Worm (Caenorhabditis elegans): Measurements from ENCODE around the gene pqn-42.

- TF ChIP-seq T22C8.4 (GFP tag; IDR thresholded peaks at IDR 0.05) (no peak), med-1 (GFP tag; optimal IDR thresholded peaks at IDR 0.05; ENCODE audit: insufficient read depth) (no peak), ztf-29 (GFP tag; IDR thresholded peaks at IDR 0.05) (no peak), ztf-23 (GFP tag; IDR thresholded peaks at IDR 0.05) (no peak), tab-1 (GFP tag; IDR thresholded peaks at IDR 0.05) (no peak), klf-2 (GFP tag; conservative IDR thresholded peaks at IDR 0.05) (no peak), flt-1 (GFP tag; IDR thresholded peaks at IDR 0.05) (no peak), ref-1 (GFP tag; conservative IDR thresholded peaks at IDR 0.05) (no peak)
These were observed 24.7 kb upstream of the pqn-42 start, which contains the start of gene F53G2.13 for ce11 chrII:2483507-2483906.

All from whole organism, midembryonic.